Fruit fly (Drosophila melanogaster) whole organism, prepupa: ENCODE results near the gene CecA2.
A peak's percentile ranks its signal among the peaks of the same experiment; 100 is the strongest.

Source experiments
- Blimp-1 ChIP-seq: fragments of 200-800 bp; sonication (Bioruptor generic); optimal IDR thresholded peaks from 3 replicates; lab custom pipeline; 2017; ENCODE audit warnings: missing biosample characterization, missing genetic modification characterization, mild to moderate bottlenecking, moderate library complexity, missing genetic modification reagents
- CG10631 ChIP-seq: fragments of 200-800 bp; sonication (Bioruptor generic); optimal IDR thresholded peaks from 2 replicates; lab custom pipeline; 2016; ENCODE audit warnings: missing biosample characterization, missing genetic modification characterization
- CG10669 ChIP-seq: fragments of 200-800 bp; sonication (Bioruptor generic); optimal IDR thresholded peaks from 3 replicates; lab custom pipeline; 2018; ENCODE audit warnings: missing biosample characterization, mild to moderate bottlenecking, missing genetic modification characterization, moderate library complexity
- CG11294 ChIP-seq: fragments of 200-800 bp; sonication (Bioruptor generic); IDR thresholded peaks from 2 replicates; pipeline ENCODE4 v1.3.6; 2022; ENCODE audit warnings: missing biosample characterization, missing genetic modification characterization
- CG11902 ChIP-seq: fragments of 200-800 bp; sonication (Bioruptor generic); optimal IDR thresholded peaks from 3 replicates; lab custom pipeline; 2016; ENCODE audit warnings: missing biosample characterization, missing genetic modification characterization
- CG1621 ChIP-seq: fragments of 200-800 bp; sonication (Bioruptor generic); optimal IDR thresholded peaks from 3 replicates; lab custom pipeline; 2018; ENCODE audit warnings: missing biosample characterization, mild to moderate bottlenecking, missing genetic modification characterization
- CG16779 ChIP-seq: fragments of 200-800 bp; sonication (Bioruptor generic); optimal IDR thresholded peaks from 3 replicates; lab custom pipeline; 2017; ENCODE audit warnings: missing biosample characterization, mild to moderate bottlenecking, missing genetic modification characterization
- CG3032 ChIP-seq: fragments of 200-800 bp; optimal IDR thresholded peaks from 2 replicates; lab custom pipeline; 2019; ENCODE audit warnings: missing biosample characterization, mild to moderate bottlenecking, missing genetic modification characterization, moderate library complexity
- CG32006 ChIP-seq: fragments of 200-800 bp; sonication (Bioruptor generic); optimal IDR thresholded peaks from 3 replicates; lab custom pipeline; 2017; ENCODE audit warnings: missing biosample characterization, mild to moderate bottlenecking, missing genetic modification characterization
- CG34406 ChIP-seq: fragments of 200-800 bp; sonication (Bioruptor generic); optimal IDR thresholded peaks from 3 replicates; lab custom pipeline; 2016; ENCODE audit warnings: missing biosample characterization, missing genetic modification characterization
- CG3919 ChIP-seq: fragments of 200-800 bp; sonication (Bioruptor generic); optimal IDR thresholded peaks from 3 replicates; lab custom pipeline; 2016; ENCODE audit warnings: missing biosample characterization, missing genetic modification characterization
- CG6163 ChIP-seq: fragments of 200-800 bp; sonication (Bioruptor generic); IDR thresholded peaks from 3 replicates; pipeline ENCODE4 v1.3.6; 2022; ENCODE audit warnings: missing biosample characterization, missing genetic modification characterization
- CG8319 ChIP-seq: fragments of 200-800 bp; sonication (Bioruptor generic); optimal IDR thresholded peaks from 3 replicates; lab custom pipeline; 2016; ENCODE audit warnings: missing biosample characterization, missing genetic modification characterization
- CG8632 ChIP-seq: fragments of 200-800 bp; sonication (Bioruptor generic); optimal IDR thresholded peaks from 3 replicates; lab custom pipeline; 2016; ENCODE audit warnings: missing biosample characterization, missing genetic modification characterization
- CG9139 ChIP-seq: fragments of 200-800 bp; sonication (Bioruptor generic); optimal IDR thresholded peaks from 3 replicates; lab custom pipeline; 2017; ENCODE audit warnings: missing biosample characterization, mild to moderate bottlenecking, missing genetic modification characterization
- Eip75B ChIP-seq: fragments of 200-800 bp; sonication (Bioruptor generic); optimal IDR thresholded peaks from 3 replicates; lab custom pipeline; 2016; ENCODE audit warnings: missing biosample characterization, missing genetic modification characterization
- Eip78C ChIP-seq: fragments of 200-800 bp; sonication (Bioruptor generic); peaks from one replicate; lab custom pipeline; 2016; ENCODE audit warnings: missing biosample characterization, missing genetic modification characterization
- Eip93F ChIP-seq: fragments of 200-800 bp; sonication (Bioruptor generic); optimal IDR thresholded peaks from 2 replicates; lab custom pipeline; 2016; ENCODE audit warnings: missing biosample characterization, mild to moderate bottlenecking, missing genetic modification characterization
- Ets21C ChIP-seq: fragments of 200-800 bp; sonication (Bioruptor generic); optimal IDR thresholded peaks from 3 replicates; lab custom pipeline; 2016; ENCODE audit warnings: missing biosample characterization, missing genetic modification characterization
- Gug ChIP-seq: fragments of 200-800 bp; sonication (Bioruptor generic); IDR thresholded peaks from 2 replicates; pipeline ENCODE4 v1.3.6; 2022; ENCODE audit warnings: missing biosample characterization, missing genetic modification characterization
- Hr38 ChIP-seq: sonication (Bioruptor generic); optimal IDR thresholded peaks from 2 replicates; lab custom pipeline; 2016; ENCODE audit warnings: missing biosample characterization, missing genetic modification characterization
- Hr39 ChIP-seq: fragments of 200-800 bp; sonication (Bioruptor generic); optimal IDR thresholded peaks from 2 replicates; lab custom pipeline; 2016; ENCODE audit warnings: missing biosample characterization, missing genetic modification characterization
- Hr4 ChIP-seq: fragments of 200-800 bp; sonication (Bioruptor generic); optimal IDR thresholded peaks from 3 replicates; lab custom pipeline; 2016; ENCODE audit warnings: missing biosample characterization, missing genetic modification characterization
- Lpt ChIP-seq: fragments of 200-800 bp; sonication (Bioruptor generic); optimal IDR thresholded peaks from 3 replicates; lab custom pipeline; 2016; ENCODE audit warnings: missing biosample characterization, missing genetic modification characterization
- OdsH ChIP-seq: fragments of 200-800 bp; sonication (Bioruptor generic); optimal IDR thresholded peaks from 3 replicates; lab custom pipeline; 2016; ENCODE audit warnings: missing biosample characterization, missing genetic modification characterization
- Smox ChIP-seq: fragments of 200-800 bp; sonication (Bioruptor generic); optimal IDR thresholded peaks from 3 replicates; lab custom pipeline; 2016; ENCODE audit warnings: missing biosample characterization, missing genetic modification characterization
- Sox102F ChIP-seq: fragments of 200-800 bp; sonication (Bioruptor generic); optimal IDR thresholded peaks from 2 replicates; lab custom pipeline; 2016; ENCODE audit warnings: missing biosample characterization, mild to moderate bottlenecking, missing genetic modification characterization
- Sox14 ChIP-seq: fragments of 200-800 bp; sonication (Bioruptor generic); optimal IDR thresholded peaks from 3 replicates; lab custom pipeline; 2016; ENCODE audit warnings: missing biosample characterization, missing genetic modification characterization
- Sox15 ChIP-seq: fragments of 200-800 bp; sonication (Bioruptor generic); optimal IDR thresholded peaks from 3 replicates; lab custom pipeline; 2016; ENCODE audit warnings: missing biosample characterization, missing genetic modification characterization
- achi ChIP-seq: fragments of 200-800 bp; sonication (Bioruptor generic); optimal IDR thresholded peaks from 3 replicates; lab custom pipeline; 2016; ENCODE audit warnings: missing biosample characterization, missing genetic modification characterization
- acj6 ChIP-seq: fragments of 200-800 bp; sonication (Bioruptor generic); optimal IDR thresholded peaks from 3 replicates; lab custom pipeline; 2016; ENCODE audit warnings: missing biosample characterization, missing genetic modification characterization
- dac ChIP-seq: fragments of 200-800 bp; sonication (Bioruptor generic); optimal IDR thresholded peaks from 2 replicates; lab custom pipeline; 2017; ENCODE audit warnings: missing biosample characterization, mild to moderate bottlenecking, missing genetic modification characterization
- dsx ChIP-seq: fragments of 200-800 bp; optimal IDR thresholded peaks from 3 replicates; lab custom pipeline; 2019; ENCODE audit warnings: missing biosample characterization, mild to moderate bottlenecking, missing genetic modification characterization, moderate library complexity; ENCODE audit not compliant: poor library complexity, severe bottlenecking
- eg ChIP-seq: fragments of 200-800 bp; sonication (Bioruptor generic); IDR thresholded peaks from 3 replicates; pipeline ENCODE4 v1.3.6; 2022; ENCODE audit warnings: missing biosample characterization, missing genetic modification characterization
- esn ChIP-seq: fragments of 200-800 bp; sonication (Bioruptor generic); optimal IDR thresholded peaks from 2 replicates; lab custom pipeline; 2016; ENCODE audit warnings: missing biosample characterization, mild to moderate bottlenecking, missing genetic modification characterization, moderate library complexity
- fd59A ChIP-seq: fragments of 200-800 bp; sonication (Bioruptor generic); optimal IDR thresholded peaks from 2 replicates; lab custom pipeline; 2017; ENCODE audit warnings: missing biosample characterization, mild to moderate bottlenecking, missing genetic modification characterization, missing genetic modification reagents
- fd85E ChIP-seq: fragments of 200-800 bp; sonication (Bioruptor generic); optimal IDR thresholded peaks from 3 replicates; lab custom pipeline; 2016; ENCODE audit warnings: missing biosample characterization, missing genetic modification characterization
- fkh ChIP-seq: fragments of 200-800 bp; sonication (Bioruptor generic); optimal IDR thresholded peaks from 3 replicates; lab custom pipeline; 2017; ENCODE audit warnings: missing biosample characterization, mild to moderate bottlenecking, missing genetic modification characterization, moderate library complexity
- lz ChIP-seq: fragments of 200-800 bp; sonication (Bioruptor generic); optimal IDR thresholded peaks from 3 replicates; lab custom pipeline; 2016; ENCODE audit warnings: missing biosample characterization, missing genetic modification characterization
- net ChIP-seq: fragments of 200-800 bp; sonication (Bioruptor generic); optimal IDR thresholded peaks from 3 replicates; lab custom pipeline; 2016; ENCODE audit warnings: missing biosample characterization, missing genetic modification characterization
- pdm3 ChIP-seq: fragments of 200-800 bp; sonication (Bioruptor generic); optimal IDR thresholded peaks from 3 replicates; lab custom pipeline; 2016; ENCODE audit warnings: missing biosample characterization, missing genetic modification characterization
- salr ChIP-seq, 2 experiments: fragments of 200-800 bp; sonication (Bioruptor generic); optimal IDR thresholded peaks; 3 replicates each; lab custom pipeline; 2016 to 2018; ENCODE audit warnings: missing biosample characterization in 2 of 2, missing genetic modification characterization in 2 of 2, mild to moderate bottlenecking in 1 of 2
- spab ChIP-seq: fragments of 200-800 bp; sonication (Bioruptor generic); optimal IDR thresholded peaks from 2 replicates; lab custom pipeline; 2017; ENCODE audit warnings: missing biosample characterization, mild to moderate bottlenecking, missing genetic modification characterization, missing genetic modification reagents
- ss ChIP-seq, 2 experiments: fragments of 200-800 bp; sonication (Bioruptor generic); optimal IDR thresholded peaks; 2 replicates in 1 of 2; 3 replicates in 1 of 2; lab custom pipeline; 2017 to 2018; ENCODE audit warnings: mild to moderate bottlenecking in 2 of 2, missing biosample characterization in 2 of 2, missing genetic modification characterization in 2 of 2, moderate library complexity in 1 of 2
- vri ChIP-seq: fragments of 200-800 bp; sonication (Bioruptor generic); optimal IDR thresholded peaks from 3 replicates; lab custom pipeline; 2016; ENCODE audit warnings: missing biosample characterization, mild to moderate bottlenecking, missing genetic modification characterization

The CecA2 gene

dm6 chr3R:30191462-30191874 is 20.5 kb upstream of the CecA2 start (continued):
- TF ChIP-seq Eip93F (GFP tag; lab: Kevin White, UChicago): no peak
- TF ChIP-seq Hr38: no peak
- peak; percentile 78 for TF ChIP-seq lz
- TF ChIP-seq ss (GFP tag; optimal IDR thresholded peaks at IDR 0.05; lab: Kevin White, UChicago): peak; percentile 58 to 59
- peak; percentile 74 for TF ChIP-seq Sox15 (GFP tag; lab: Kevin White, UChicago)
- TF ChIP-seq Ets21C (GFP tag; lab: Kevin White, UChicago): peak; percentile 63
- TF ChIP-seq eg (GFP tag; lab: Robert Waterston, UW): no peak
- peak; percentile 62 for TF ChIP-seq CG8632 (GFP tag; lab: Kevin White, UChicago)
- TF ChIP-seq Hr4 (GFP tag; lab: Kevin White, UChicago): peak; percentile 1
- peak; percentile 71 for TF ChIP-seq net (GFP tag; lab: Kevin White, UChicago)
- TF ChIP-seq CG3032 (tag; lab: Kevin White, UChicago): peak; percentile 12
- peak; percentile 85 for TF ChIP-seq esn (GFP tag; lab: Kevin White, UChicago)
- TF ChIP-seq acj6 (GFP tag; lab: Kevin White, UChicago): peak; percentile 71
- TF ChIP-seq Blimp-1 (GFP tag; lab: Kevin White, UChicago): no peak
- TF ChIP-seq CG10669 (GFP tag; lab: Kevin White, UChicago): peak; percentile 4
- no peak for TF ChIP-seq Gug
- TF ChIP-seq dsx: no peak
- TF ChIP-seq OdsH (GFP tag; lab: Kevin White, UChicago): peak; percentile 67
- peak; percentile 72 for TF ChIP-seq CG11902
- no peak for TF ChIP-seq fd85E (GFP tag; lab: Kevin White, UChicago)
- peak; percentile 72 for TF ChIP-seq Smox (GFP tag; lab: Kevin White, UChicago)
- peak; percentile 30 for TF ChIP-seq achi (GFP tag; lab: Kevin White, UChicago)
- peak; percentile 30 for TF ChIP-seq spab
- TF ChIP-seq Hr39 (GFP tag; lab: Kevin White, UChicago): peak; percentile 81
- peak; percentile 73 for TF ChIP-seq pdm3 (GFP tag; lab: Kevin White, UChicago)
- no peak for TF ChIP-seq dac
- no peak for TF ChIP-seq CG1621 (tag; lab: Kevin White, UChicago)
- TF ChIP-seq Sox14: peak; percentile 77
- 0 out of 3 replicates have a peak, but pooled peaks have one; percentile 11 for TF ChIP-seq CG6163 (GFP tag; lab: Robert Waterston, UW)
- peak; percentile 94 for TF ChIP-seq Eip78C (GFP tag; lab: Kevin White, UChicago)
- TF ChIP-seq CG11294 (GFP tag; lab: Robert Waterston, UW): no peak
- peak; percentile 74 for TF ChIP-seq Eip75B (GFP tag; lab: Kevin White, UChicago)

- no peak for TF ChIP-seq Eip78C (GFP tag; lab: Kevin White, UChicago)
- no peak for TF ChIP-seq Eip93F (GFP tag; lab: Kevin White, UChicago)
- peak; percentile 44 for TF ChIP-seq fkh (GFP tag; lab: Kevin White, UChicago)
These were observed 18.1 kb upstream of the CecA2 start for dm6 chr3R:30193826-30194225.

- TF ChIP-seq CG16779 (tag; lab: Kevin White, UChicago) (no peak), Sox15 (GFP tag; lab: Kevin White, UChicago) (no peak), lz (peak; percentile 44), CG32006 (GFP tag; lab: Kevin White, UChicago) (peak; percentile 23), Hr38 (no peak), fd59A (GFP tag; lab: Kevin White, UChicago) (no peak), Gug (0 out of 2 replicates have a peak, but pooled peaks have one; percentile 30), Hr39 (GFP tag; lab: Kevin White, UChicago) (peak; percentile 26), vri (GFP tag; lab: Kevin White, UChicago) (no peak), Sox102F (no peak), Sox14 (peak; percentile 23), eg (GFP tag; lab: Robert Waterston, UW) (peak; percentile 68), CG10631 (GFP tag; lab: Kevin White, UChicago) (peak; percentile 29), esn (GFP tag; lab: Kevin White, UChicago) (peak; percentile 20), spab (no peak), CG9139 (GFP tag; lab: Kevin White, UChicago) (no peak), CG3919 (peak; percentile 12), CG34406 (GFP tag; lab: Kevin White, UChicago) (no peak), CG8319 (GFP tag; lab: Kevin White, UChicago) (no peak), CG6163 (GFP tag; lab: Robert Waterston, UW) (peak; percentile 53; the same call in 2 of the 3 replicates), CG11902 (no peak), Eip78C (GFP tag; lab: Kevin White, UChicago) (no peak), acj6 (GFP tag; lab: Kevin White, UChicago) (peak; percentile 5), Lpt (no peak), Hr4 (GFP tag; lab: Kevin White, UChicago) (no peak), salr (GFP tag; optimal IDR thresholded peaks at IDR 0.05; lab: Kevin White, UChicago) (no peak), fkh (GFP tag; lab: Kevin White, UChicago) (no peak), Eip93F (GFP tag; lab: Kevin White, UChicago) (no peak), CG11294 (GFP tag; lab: Robert Waterston, UW) (no peak), achi (GFP tag; lab: Kevin White, UChicago) (peak; percentile 6)
These were observed 16.3 kb upstream of the CecA2 start for dm6 chr3R:30195606-30196049.
